Fruit fly (Drosophila melanogaster) whole organism, embryonic: ENCODE results near the gene CG14817.
A peak's percentile ranks its signal among the peaks of the same experiment; 100 is the strongest.

Experiments used
- Abd-B ChIP-seq: fragments of 200-800 bp; sonication (Bioruptor generic); optimal IDR thresholded peaks from 2 replicates; lab custom pipeline; 2018; ENCODE audit warnings: missing biosample characterization, mild to moderate bottlenecking, missing genetic modification characterization, moderate library complexity
- CG11504 ChIP-seq: fragments of 200-800 bp; sonication (Bioruptor generic); optimal IDR thresholded peaks from 3 replicates; lab custom pipeline; 2019; ENCODE audit warnings: missing biosample characterization, mild to moderate bottlenecking, missing genetic modification characterization, moderate library complexity
- CG11723 ChIP-seq: fragments of 200-800 bp; sonication (Bioruptor generic); optimal IDR thresholded peaks from 2 replicates; lab custom pipeline; 2017; ENCODE audit warnings: missing biosample characterization, mild to moderate bottlenecking, missing genetic modification characterization
- CG12391 ChIP-seq: fragments of 200-800 bp; sonication (Bioruptor generic); optimal IDR thresholded peaks from 3 replicates; lab custom pipeline; 2018; ENCODE audit warnings: missing biosample characterization, mild to moderate bottlenecking, missing genetic modification characterization, moderate library complexity
- CG14860 ChIP-seq: fragments of 200-800 bp; sonication (Bioruptor generic); IDR thresholded peaks from 3 replicates; pipeline ENCODE4 v1.3.6; 2022; ENCODE audit warnings: missing biosample characterization, missing genetic modification characterization; ENCODE audit not compliant: partially characterized antibody
- CG1603 ChIP-seq: fragments of 200-800 bp; sonication (Bioruptor generic); optimal IDR thresholded peaks from 2 replicates; lab custom pipeline; 2019; ENCODE audit warnings: missing biosample characterization, mild to moderate bottlenecking, missing genetic modification characterization, moderate library complexity
- CG16813 ChIP-seq: fragments of 200-800 bp; sonication (Bioruptor generic); IDR thresholded peaks from 3 replicates; pipeline ENCODE4 v1.3.6; 2022; ENCODE audit warnings: missing biosample characterization, missing genetic modification characterization; ENCODE audit not compliant: partially characterized antibody
- CG2199 ChIP-seq: fragments of 200-800 bp; sonication (Bioruptor generic); IDR thresholded peaks from 3 replicates; pipeline ENCODE4 v1.3.6; 2022; ENCODE audit warnings: missing biosample characterization, missing genetic modification characterization
- CG30431 ChIP-seq: fragments of 200-800 bp; sonication (Bioruptor generic); optimal IDR thresholded peaks from 2 replicates; lab custom pipeline; 2017; ENCODE audit warnings: missing biosample characterization, missing genetic modification characterization
- CG3065 ChIP-seq: fragments of 200-800 bp; sonication (Bioruptor generic); optimal IDR thresholded peaks from 2 replicates; lab custom pipeline; 2016; ENCODE audit warnings: missing biosample characterization, missing genetic modification characterization
- CG31365 ChIP-seq: fragments of 200-800 bp; sonication (Bioruptor generic); optimal IDR thresholded peaks from 2 replicates; lab custom pipeline; 2018; ENCODE audit warnings: missing biosample characterization, mild to moderate bottlenecking, missing genetic modification characterization
- CG3838 ChIP-seq: fragments of 200-800 bp; sonication (Bioruptor generic); optimal IDR thresholded peaks from 3 replicates; lab custom pipeline; 2016; ENCODE audit warnings: missing biosample characterization, missing genetic modification characterization
- CG3847 ChIP-seq: fragments of 200-800 bp; sonication (Bioruptor generic); IDR thresholded peaks from 2 replicates; pipeline ENCODE4 v1.3.6; 2022; ENCODE audit warnings: missing biosample characterization, missing genetic modification characterization
- CG42726 ChIP-seq: fragments of 200-800 bp; sonication (Bioruptor generic); IDR thresholded peaks from 2 replicates; pipeline ENCODE4 v1.3.6; 2022; ENCODE audit warnings: missing biosample characterization, missing genetic modification characterization; ENCODE audit not compliant: partially characterized antibody
- CG4360 ChIP-seq: fragments of 200-800 bp; sonication (Bioruptor generic); IDR thresholded peaks from 2 replicates; pipeline ENCODE4 v1.3.6; 2022; ENCODE audit warnings: missing biosample characterization, missing genetic modification characterization
- CG4617 ChIP-seq: fragments of 200-800 bp; sonication (Bioruptor generic); optimal IDR thresholded peaks from 3 replicates; lab custom pipeline; 2016; ENCODE audit warnings: missing biosample characterization, missing genetic modification characterization, borderline replicate concordance
- CG5245 ChIP-seq: fragments of 200-800 bp; sonication (Bioruptor generic); optimal IDR thresholded peaks from 3 replicates; lab custom pipeline; 2016; ENCODE audit warnings: missing biosample characterization, missing genetic modification characterization
- CG6254 ChIP-seq: fragments of 200-800 bp; sonication (Bioruptor generic); optimal IDR thresholded peaks from 3 replicates; lab custom pipeline; 2017; ENCODE audit warnings: mild to moderate bottlenecking, missing biosample characterization, missing genetic modification reagents, missing genetic modification characterization
- CG6854 ChIP-seq: fragments of 200-800 bp; sonication (Bioruptor generic); optimal IDR thresholded peaks from 3 replicates; lab custom pipeline; 2017; ENCODE audit warnings: missing biosample characterization, mild to moderate bottlenecking, missing genetic modification characterization
- CG7271 ChIP-seq: fragments of 200-800 bp; sonication (Bioruptor generic); optimal IDR thresholded peaks from 2 replicates; lab custom pipeline; 2018; ENCODE audit warnings: missing biosample characterization, mild to moderate bottlenecking, missing genetic modification characterization, moderate library complexity
- CG7556 ChIP-seq: fragments of 200-800 bp; sonication (Bioruptor generic); optimal IDR thresholded peaks from 2 replicates; lab custom pipeline; 2017; ENCODE audit warnings: missing biosample characterization, mild to moderate bottlenecking, missing genetic modification characterization
- Camta ChIP-seq: fragments of 200-800 bp; sonication (Bioruptor generic); optimal IDR thresholded peaks from 2 replicates; lab custom pipeline; 2016; ENCODE audit warnings: missing biosample characterization, missing genetic modification characterization
- CrebB ChIP-seq: fragments of 200-800 bp; sonication (Bioruptor generic); optimal IDR thresholded peaks from 3 replicates; lab custom pipeline; 2018; ENCODE audit warnings: missing biosample characterization, mild to moderate bottlenecking, missing genetic modification characterization
- Dad ChIP-seq: fragments of 200-800 bp; sonication (Bioruptor generic); optimal IDR thresholded peaks from 3 replicates; lab custom pipeline; 2016; ENCODE audit warnings: missing biosample characterization, missing genetic modification characterization
- Doc2 ChIP-seq: fragments of 200-800 bp; sonication (Bioruptor generic); IDR thresholded peaks from 2 replicates; pipeline ENCODE4 v1.3.6; 2022; ENCODE audit warnings: missing biosample characterization, missing genetic modification characterization
- Elba2 ChIP-seq: fragments of 200-800 bp; sonication (Bioruptor generic); optimal IDR thresholded peaks from 3 replicates; lab custom pipeline; 2016; ENCODE audit warnings: missing biosample characterization, missing genetic modification characterization
- Fer3 ChIP-seq: fragments of 200-800 bp; sonication (Bioruptor generic); optimal IDR thresholded peaks from 2 replicates; lab custom pipeline; 2018; ENCODE audit warnings: missing biosample characterization, mild to moderate bottlenecking, missing genetic modification characterization, moderate library complexity
- H15 ChIP-seq: fragments of 200-800 bp; sonication (Bioruptor generic); IDR thresholded peaks from 3 replicates; pipeline ENCODE4 v1.3.6; 2022; ENCODE audit warnings: missing biosample characterization, missing genetic modification characterization
- Hsf ChIP-seq: fragments of 200-800 bp; sonication (Bioruptor generic); optimal IDR thresholded peaks from 3 replicates; lab custom pipeline; 2016; ENCODE audit warnings: missing biosample characterization, missing genetic modification characterization
- MBD-R2 ChIP-seq: fragments of 200-800 bp; sonication (Bioruptor generic); IDR thresholded peaks from 2 replicates; pipeline ENCODE4 v1.3.6; 2022; ENCODE audit warnings: missing biosample characterization, missing genetic modification characterization
- Neu2 ChIP-seq: fragments of 200-800 bp; sonication (Bioruptor generic); optimal IDR thresholded peaks from 3 replicates; lab custom pipeline; 2016; ENCODE audit warnings: missing biosample characterization, missing genetic modification characterization, borderline replicate concordance
- Sox102F ChIP-seq: fragments of 200-800 bp; sonication (Bioruptor generic); optimal IDR thresholded peaks from 2 replicates; lab custom pipeline; 2018; ENCODE audit warnings: missing biosample characterization, mild to moderate bottlenecking, missing genetic modification characterization, moderate library complexity
- Tbp ChIP-seq: fragments of >200 bp; optimal IDR thresholded peaks from 2 replicates; lab custom pipeline; 2018; ENCODE audit warnings: missing biosample characterization, missing genetic modification characterization
- crol ChIP-seq: fragments of 200-800 bp; sonication (Bioruptor generic); IDR thresholded peaks from 2 replicates; pipeline ENCODE4 v1.3.6; 2022; ENCODE audit warnings: missing biosample characterization, missing genetic modification characterization
- fru ChIP-seq: fragments of >200 bp; optimal IDR thresholded peaks from 2 replicates; lab custom pipeline; 2017
- gfzf ChIP-seq: fragments of 200-800 bp; sonication (Bioruptor generic); optimal IDR thresholded peaks from 2 replicates; lab custom pipeline; 2016; ENCODE audit warnings: missing biosample characterization, mild to moderate bottlenecking, missing genetic modification characterization, moderate library complexity
- gsb ChIP-seq: fragments of 200-800 bp; sonication (Bioruptor generic); IDR thresholded peaks from 2 replicates; pipeline ENCODE4 v1.3.6; 2022; ENCODE audit warnings: missing biosample characterization, missing genetic modification characterization
- her ChIP-seq: fragments of 200-800 bp; sonication (Bioruptor generic); optimal IDR thresholded peaks from 2 replicates; lab custom pipeline; 2016; ENCODE audit warnings: missing biosample characterization, missing genetic modification characterization
- lola ChIP-seq, 3 experiments: fragments of >200 bp in 2 of 3; fragments of 200-800 bp in 1 of 3; sonication (Bioruptor generic) in 1 of 3; optimal IDR thresholded peaks; 2 replicates each; lab custom pipeline; 2017 to 2019; ENCODE audit warnings: missing biosample characterization in 3 of 3, missing genetic modification characterization in 3 of 3, mild to moderate bottlenecking in 1 of 3, moderate library complexity in 1 of 3
- onecut ChIP-seq: fragments of 200-800 bp; sonication (Bioruptor generic); IDR thresholded peaks from 2 replicates; pipeline ENCODE4 v1.3.6; 2022; ENCODE audit warnings: missing biosample characterization, missing genetic modification characterization
- org-1 ChIP-seq: fragments of 200-800 bp; sonication (Bioruptor generic); optimal IDR thresholded peaks from 2 replicates; lab custom pipeline; 2017; ENCODE audit warnings: missing biosample characterization, missing genetic modification characterization
- p53 ChIP-seq: fragments of 200-800 bp; sonication (Bioruptor generic); optimal IDR thresholded peaks from 2 replicates; lab custom pipeline; 2016; ENCODE audit warnings: missing biosample characterization, missing genetic modification characterization
- pita ChIP-seq: fragments of 200-800 bp; sonication (Bioruptor generic); optimal IDR thresholded peaks from 2 replicates; lab custom pipeline; 2017; ENCODE audit warnings: missing biosample characterization, mild to moderate bottlenecking, missing genetic modification characterization
- salm ChIP-seq: fragments of 200-800 bp; sonication (Bioruptor generic); optimal IDR thresholded peaks from 2 replicates; lab custom pipeline; 2018; ENCODE audit warnings: missing biosample characterization, mild to moderate bottlenecking, missing genetic modification characterization
- sens-2 ChIP-seq: fragments of 200-800 bp; sonication (Bioruptor generic); IDR thresholded peaks from 2 replicates; pipeline ENCODE4 v1.3.6; 2022; ENCODE audit warnings: missing biosample characterization, missing genetic modification characterization
- sim ChIP-seq: fragments of 200-800 bp; sonication (Bioruptor generic); IDR thresholded peaks from 2 replicates; pipeline ENCODE4 v1.3.6; 2022; ENCODE audit warnings: missing biosample characterization, missing genetic modification characterization
- trh ChIP-seq: fragments of 200-800 bp; sonication (Bioruptor generic); optimal IDR thresholded peaks from 2 replicates; lab custom pipeline; 2016; ENCODE audit warnings: missing biosample characterization, missing genetic modification characterization
- twi ChIP-seq: fragments of 200-800 bp; optimal IDR thresholded peaks from 2 replicates; lab custom pipeline; 2019; ENCODE audit warnings: missing biosample characterization, mild to moderate bottlenecking, missing genetic modification characterization, moderate library complexity
- zfh2 ChIP-seq: fragments of 200-800 bp; sonication (Bioruptor generic); optimal IDR thresholded peaks from 2 replicates; lab custom pipeline; 2016; ENCODE audit warnings: missing biosample characterization, missing genetic modification characterization

CG14817 gene

DNA sequence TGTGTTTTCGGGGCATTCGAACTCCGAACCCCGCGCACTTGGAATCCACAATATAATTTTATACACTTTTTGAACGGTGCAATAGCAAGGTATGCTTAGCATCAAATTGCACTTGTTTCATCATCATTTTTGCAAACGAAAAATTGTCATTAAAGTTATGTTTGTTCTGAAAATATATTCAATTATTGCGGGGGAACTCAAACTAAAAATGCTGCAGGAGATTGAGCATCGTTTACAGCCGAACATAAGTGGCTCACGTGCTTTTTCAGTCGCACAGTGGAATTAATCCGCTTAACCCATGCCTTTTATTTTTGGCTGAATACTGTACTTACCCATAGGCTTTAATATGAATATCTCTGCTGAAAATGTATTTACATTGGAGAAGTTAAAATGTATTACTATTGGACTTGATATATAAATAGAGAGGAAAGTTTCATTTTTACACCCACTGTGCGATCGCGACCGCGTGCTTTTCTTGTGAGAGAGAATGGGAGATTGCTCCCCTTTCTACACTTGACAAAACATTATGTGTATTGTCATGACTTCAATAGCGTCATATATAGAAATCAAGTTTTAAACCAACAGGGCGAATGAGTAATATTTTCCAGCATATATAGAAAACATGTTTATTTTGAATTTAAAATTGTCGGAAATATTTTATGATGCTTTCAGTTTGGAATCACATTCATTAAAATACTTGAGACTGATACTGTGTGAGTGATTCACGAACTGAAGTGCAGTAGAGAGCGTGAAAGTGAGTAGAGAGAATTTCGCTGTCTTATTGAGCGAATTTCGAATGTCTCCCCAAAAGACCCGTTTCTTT is 46.5 kb downstream of the CG14817 start (continued):
- TF ChIP-seq CrebB (tag; lab: Kevin White, UChicago) (peak; percentile 96), CG3838 (GFP tag; lab: Kevin White, UChicago) (peak; percentile 83), onecut (GFP tag; lab: Robert Waterston, UW) (peak; percentile 92), her (GFP tag; lab: Kevin White, UChicago) (peak; percentile 89), H15 (GFP tag; lab: Robert Waterston, UW) (peak; percentile 98), trh (GFP tag; lab: Kevin White, UChicago) (peak; percentile 84), MBD-R2 (peak; percentile 95), CG6254 (GFP tag; lab: Kevin White, UChicago) (peak; percentile 89), Camta (peak; percentile 93), CG3065 (GFP tag; lab: Kevin White, UChicago) (peak; percentile 75), CG2199 (GFP tag; lab: Robert Waterston, UW) (peak; percentile 99), Elba2 (GFP tag; lab: Kevin White, UChicago) (no peak), gsb (peak; percentile 94), org-1 (GFP tag; lab: Kevin White, UChicago) (peak; percentile 92), twi (peak; percentile 85), Fer3 (tag; lab: Kevin White, UChicago) (peak; percentile 98), CG31365 (tag; lab: Kevin White, UChicago) (peak; percentile 84), zfh2 (GFP tag; lab: Kevin White, UChicago) (peak; percentile 96), CG16813 (GFP tag; lab: Robert Waterston, UW) (no peak), CG11723 (GFP tag; lab: Kevin White, UChicago) (peak; percentile 90), Hsf (GFP tag; lab: Kevin White, UChicago) (peak; percentile 94), CG14860 (peak; percentile 55), CG7271 (tag; lab: Kevin White, UChicago) (peak; percentile 75), Sox102F (GFP tag; lab: Kevin White, UChicago) (peak; percentile 97), Dad (GFP tag; lab: Kevin White, UChicago) (peak; percentile 80), CG4360 (GFP tag; lab: Robert Waterston, UW) (peak; percentile 77), Tbp (no peak), p53 (peak; percentile 87), CG1603 (tag; lab: Kevin White, UChicago) (peak; percentile 97), CG6854 (GFP tag; lab: Kevin White, UChicago) (peak; percentile 92), lola (GFP tag; optimal IDR thresholded peaks at IDR 0.05; lab: Kevin White, UChicago) (peak in 1 of 3 experiments; percentile 86), CG11504 (peak; percentile 96), Neu2 (GFP tag; lab: Kevin White, UChicago) (peak; percentile 57), sim (peak; percentile 94), CG4617 (GFP tag; lab: Kevin White, UChicago) (peak; percentile 89), CG12391 (tag; lab: Kevin White, UChicago) (peak; percentile 96), CG5245 (peak; percentile 86), salm (tag; lab: Kevin White, UChicago) (peak; percentile 94), CG30431 (GFP tag; lab: Kevin White, UChicago) (peak; percentile 80), sens-2 (GFP tag; lab: Robert Waterston, UW) (peak; percentile 96), gfzf (GFP tag; lab: Kevin White, UChicago) (peak; percentile 10), fru (lab: Kevin White, UChicago) (no peak), CG7556 (GFP tag; lab: Kevin White, UChicago) (peak; percentile 96), crol (GFP tag; lab: Robert Waterston, UW) (peak; percentile 59; the same call in 1 of the 2 replicates), Abd-B (peak; percentile 94), CG42726 (GFP tag; lab: Robert Waterston, UW) (no peak), CG3847 (GFP tag; lab: Robert Waterston, UW) (peak; percentile 96), pita (GFP tag; lab: Kevin White, UChicago) (no peak), Doc2 (GFP tag; lab: Robert Waterston, UW) (peak; percentile 74)
